Fruit fly (Drosophila melanogaster): ENCODE data around the gene CG31495.

DNA sequence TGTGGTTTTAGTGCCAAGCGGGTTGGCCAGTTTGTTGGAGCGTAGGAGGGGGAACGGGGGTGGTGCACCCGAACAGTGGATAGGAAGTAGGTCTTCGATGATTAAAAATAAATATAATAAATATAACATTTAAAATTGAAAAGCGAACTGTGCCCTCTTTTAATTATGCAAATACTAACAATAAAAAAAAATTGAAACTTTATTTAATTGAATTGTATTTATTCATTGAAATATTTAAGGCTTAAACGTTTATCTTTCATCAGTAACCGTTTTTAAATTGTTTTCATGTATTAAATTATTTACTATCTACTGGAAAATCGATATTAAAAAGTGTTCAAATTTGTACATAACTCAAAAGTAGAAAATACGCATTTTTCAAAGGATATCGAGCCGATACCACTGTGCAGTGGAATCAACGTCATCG lies 35.7 kb upstream of the CG31495 start:
- TF ChIP-seq Met (GFP tag; optimal IDR thresholded peaks at IDR 0.05) (peak; percentile 30), vri (GFP tag; optimal IDR thresholded peaks at IDR 0.05) (no peak), Sox102F (GFP tag; optimal IDR thresholded peaks at IDR 0.05) (no peak), CG6808 (GFP tag; optimal IDR thresholded peaks at IDR 0.05) (peak; percentile 45), net (GFP tag; optimal IDR thresholded peaks at IDR 0.05) (no peak), CG11902 (GFP tag; optimal IDR thresholded peaks at IDR 0.05) (no peak), ss (GFP tag; optimal IDR thresholded peaks at IDR 0.05) (peak in 1 of 2 experiments; percentile 26), spab (GFP tag; optimal IDR thresholded peaks at IDR 0.05) (peak; percentile 30), Sox14 (GFP tag; optimal IDR thresholded peaks at IDR 0.05) (no peak), CG15336 (GFP tag; IDR thresholded peaks at IDR 0.05) (no peak), Gug (GFP tag; IDR thresholded peaks at IDR 0.05) (no peak)
